Fruit fly (Drosophila melanogaster) whole organism, embryonic: ENCODE data around the gene Rpt4.

Source experiments
- Abd-B ChIP-seq: fragments of 200-800 bp; sonication (Bioruptor generic); optimal IDR thresholded peaks from 2 replicates; lab custom pipeline; 2018; ENCODE audit warnings: missing biosample characterization, mild to moderate bottlenecking, missing genetic modification characterization, moderate library complexity
- Aef1 ChIP-seq: fragments of 200-800 bp; sonication (Bioruptor generic); IDR thresholded peaks from 3 replicates; pipeline ENCODE4 v1.3.6; 2022; ENCODE audit warnings: missing biosample characterization, missing genetic modification characterization
- Atf3 ChIP-seq: fragments of 200-800 bp; sonication (Bioruptor generic); optimal IDR thresholded peaks from 3 replicates; lab custom pipeline; 2016; ENCODE audit warnings: missing biosample characterization, missing genetic modification characterization
- Awh ChIP-seq: fragments of 200-800 bp; sonication (Bioruptor generic); IDR thresholded peaks from 2 replicates; pipeline ENCODE4, ENCODE4 v1.3.6; 2022; ENCODE audit warnings: missing biosample characterization, missing genetic modification characterization
- Bgb ChIP-seq: fragments of 200-800 bp; sonication (Bioruptor generic); IDR thresholded peaks from 2 replicates; pipeline ENCODE4 v1.3.6; 2022; ENCODE audit warnings: missing biosample characterization, missing genetic modification characterization; ENCODE audit not compliant: partially characterized antibody
- CG10321 ChIP-seq: fragments of 200-800 bp; sonication (Bioruptor generic); IDR thresholded peaks from 2 replicates; pipeline ENCODE4 v1.3.6; 2022; ENCODE audit warnings: missing biosample characterization, missing genetic modification characterization
- CG10462 ChIP-seq: fragments of 200-800 bp; sonication (Bioruptor generic); optimal IDR thresholded peaks from 2 replicates; lab custom pipeline; 2016; ENCODE audit warnings: missing biosample characterization, missing genetic modification characterization
- CG10979 ChIP-seq: fragments of 200-800 bp; sonication (Bioruptor generic); optimal IDR thresholded peaks from 2 replicates; lab custom pipeline; 2018; ENCODE audit warnings: missing biosample characterization, mild to moderate bottlenecking, missing genetic modification characterization, moderate library complexity
- CG12659 ChIP-seq: fragments of 200-800 bp; sonication (Bioruptor generic); optimal IDR thresholded peaks from 3 replicates; lab custom pipeline; 2017; ENCODE audit warnings: mild to moderate bottlenecking, missing biosample characterization, missing genetic modification reagents, missing genetic modification characterization
- CG12942 ChIP-seq: fragments of 200-800 bp; sonication (Bioruptor generic); optimal IDR thresholded peaks from 3 replicates; lab custom pipeline; 2016; ENCODE audit warnings: missing biosample characterization, missing genetic modification characterization
- CG13624 ChIP-seq: fragments of 200-800 bp; sonication (Bioruptor generic); optimal IDR thresholded peaks from 2 replicates; lab custom pipeline; 2016; ENCODE audit warnings: missing biosample characterization, missing genetic modification characterization
- CG15073 ChIP-seq: fragments of 200-800 bp; sonication (Bioruptor generic); optimal IDR thresholded peaks from 2 replicates; lab custom pipeline; 2016; ENCODE audit warnings: missing biosample characterization, missing genetic modification characterization
- CG16779 ChIP-seq: fragments of 200-800 bp; sonication (Bioruptor generic); IDR thresholded peaks from 2 replicates; pipeline ENCODE4 v1.3.6; 2022; ENCODE audit warnings: missing biosample characterization, missing genetic modification characterization
- CG16813 ChIP-seq: fragments of 200-800 bp; sonication (Bioruptor generic); IDR thresholded peaks from 3 replicates; pipeline ENCODE4 v1.3.6; 2022; ENCODE audit warnings: missing biosample characterization, missing genetic modification characterization; ENCODE audit not compliant: partially characterized antibody
- CG17328 ChIP-seq: fragments of 200-800 bp; sonication (Bioruptor generic); IDR thresholded peaks from 2 replicates; pipeline ENCODE4 v1.3.6; 2022; ENCODE audit warnings: missing biosample characterization, missing genetic modification characterization
- CG17359 ChIP-seq: fragments of 200-800 bp; sonication (Bioruptor generic); optimal IDR thresholded peaks from 3 replicates; lab custom pipeline; 2018; ENCODE audit warnings: missing biosample characterization, mild to moderate bottlenecking, missing genetic modification characterization, moderate library complexity
- CG17829 ChIP-seq: fragments of 200-800 bp; optimal IDR thresholded peaks from 2 replicates; lab custom pipeline; 2019; ENCODE audit warnings: missing biosample characterization, mild to moderate bottlenecking, missing genetic modification characterization, moderate library complexity
- CG31441 ChIP-seq: fragments of 200-800 bp; sonication (Bioruptor generic); IDR thresholded peaks from 2 replicates; pipeline ENCODE4 v1.3.6; 2022; ENCODE audit warnings: missing biosample characterization, missing genetic modification characterization
- CG3281 ChIP-seq: fragments of 200-800 bp; sonication (Bioruptor generic); optimal IDR thresholded peaks from 3 replicates; lab custom pipeline; 2017; ENCODE audit warnings: missing biosample characterization, mild to moderate bottlenecking, missing genetic modification characterization
- CG34422 ChIP-seq: fragments of 200-800 bp; sonication (Bioruptor generic); IDR thresholded peaks from 3 replicates; pipeline ENCODE4 v1.3.6; 2022; ENCODE audit warnings: missing biosample characterization, missing genetic modification characterization
- CG5180 ChIP-seq: fragments of 200-800 bp; sonication (Bioruptor generic); optimal IDR thresholded peaks from 3 replicates; lab custom pipeline; 2017; ENCODE audit warnings: missing biosample characterization, missing genetic modification characterization, mild to moderate bottlenecking, moderate library complexity, missing genetic modification reagents
- CG8290 ChIP-seq, 3 experiments: fragments of 200-800 bp; sonication (Bioruptor generic); optimal IDR thresholded peaks; 2 replicates each; lab custom pipeline; 2016 to 2019; ENCODE audit warnings: missing biosample characterization in 3 of 3, missing genetic modification characterization in 3 of 3, mild to moderate bottlenecking in 2 of 3, moderate library complexity in 1 of 3
- CG8359 ChIP-seq: fragments of 200-800 bp; sonication (Bioruptor generic); optimal IDR thresholded peaks from 2 replicates; lab custom pipeline; 2017; ENCODE audit warnings: missing biosample characterization, mild to moderate bottlenecking, missing genetic modification characterization, borderline replicate concordance
- CG8388 ChIP-seq: fragments of 200-800 bp; sonication (Bioruptor generic); optimal IDR thresholded peaks from 2 replicates; lab custom pipeline; 2019; ENCODE audit warnings: missing biosample characterization, mild to moderate bottlenecking, missing genetic modification characterization, moderate library complexity
- CG8478 ChIP-seq: fragments of >200 bp; optimal IDR thresholded peaks from 2 replicates; lab custom pipeline; 2018
- CG9215 ChIP-seq: fragments of 200-800 bp; sonication (Bioruptor generic); IDR thresholded peaks from 2 replicates; pipeline ENCODE4 v1.3.6; 2022; ENCODE audit warnings: missing biosample characterization, missing genetic modification characterization
- CG9609 ChIP-seq: fragments of 200-800 bp; sonication (Bioruptor generic); optimal IDR thresholded peaks from 3 replicates; lab custom pipeline; 2016; ENCODE audit warnings: missing biosample characterization, missing genetic modification characterization
- Deaf1 ChIP-seq: fragments of 200-800 bp; optimal IDR thresholded peaks from 3 replicates; lab custom pipeline; 2019; ENCODE audit warnings: missing biosample characterization, mild to moderate bottlenecking, missing genetic modification characterization, moderate library complexity
- Dll ChIP-seq: fragments of 200-800 bp; sonication (Bioruptor generic); IDR thresholded peaks from 4 replicates; pipeline ENCODE4 v1.3.6; 2022; ENCODE audit warnings: missing biosample characterization, missing genetic modification characterization; ENCODE audit not compliant: partially characterized antibody
- Fer3 ChIP-seq: fragments of 200-800 bp; sonication (Bioruptor generic); optimal IDR thresholded peaks from 2 replicates; lab custom pipeline; 2018; ENCODE audit warnings: missing biosample characterization, mild to moderate bottlenecking, missing genetic modification characterization, moderate library complexity
- GATAe ChIP-seq: fragments of 200-800 bp; sonication (Bioruptor generic); conservative IDR thresholded peaks from 2 replicates; pipeline ENCODE4 v1.3.6; 2022; ENCODE audit warnings: missing biosample characterization, missing genetic modification characterization
- Hmr ChIP-seq: fragments of 200-800 bp; sonication (Bioruptor generic); optimal IDR thresholded peaks from 3 replicates; lab custom pipeline; 2017; ENCODE audit warnings: mild to moderate bottlenecking, missing biosample characterization, missing genetic modification reagents, missing genetic modification characterization
- Jarid2 ChIP-seq: fragments of 200-800 bp; sonication (Bioruptor generic); optimal IDR thresholded peaks from 3 replicates; lab custom pipeline; 2017; ENCODE audit warnings: mild to moderate bottlenecking, missing biosample characterization, missing genetic modification reagents, missing genetic modification characterization
- Mad ChIP-seq: fragments of 200-800 bp; sonication (Bioruptor generic); optimal IDR thresholded peaks from 2 replicates; lab custom pipeline; 2016; ENCODE audit warnings: missing biosample characterization, missing genetic modification characterization
- Rfx ChIP-seq: fragments of 200-800 bp; sonication (Bioruptor generic); IDR thresholded peaks from 2 replicates; pipeline ENCODE4 v1.3.6; 2022; ENCODE audit warnings: missing biosample characterization, missing genetic modification characterization
- Sox102F ChIP-seq: fragments of 200-800 bp; sonication (Bioruptor generic); optimal IDR thresholded peaks from 2 replicates; lab custom pipeline; 2018; ENCODE audit warnings: missing biosample characterization, mild to moderate bottlenecking, missing genetic modification characterization, moderate library complexity
- ab ChIP-seq: fragments of 200-800 bp; sonication (Bioruptor generic); optimal IDR thresholded peaks from 2 replicates; lab custom pipeline; 2016; ENCODE audit warnings: missing biosample characterization, missing genetic modification characterization
- abd-A ChIP-seq: fragments of 200-800 bp; sonication (Bioruptor generic); optimal IDR thresholded peaks from 3 replicates; lab custom pipeline; 2019; ENCODE audit warnings: missing biosample characterization, mild to moderate bottlenecking, missing genetic modification characterization, moderate library complexity
- al ChIP-seq: fragments of 200-800 bp; sonication (Bioruptor generic); IDR thresholded peaks from 2 replicates; pipeline ENCODE4 v1.3.6; 2022; ENCODE audit warnings: missing biosample characterization, missing genetic modification characterization
- ash1 ChIP-seq: fragments of 200-800 bp; sonication (Bioruptor generic); optimal IDR thresholded peaks from 2 replicates; lab custom pipeline; 2018; ENCODE audit warnings: missing biosample characterization, mild to moderate bottlenecking, missing genetic modification characterization
- dmrt99B ChIP-seq: fragments of 200-800 bp; sonication (Bioruptor generic); optimal IDR thresholded peaks from 2 replicates; lab custom pipeline; 2018; ENCODE audit warnings: missing biosample characterization, mild to moderate bottlenecking, missing genetic modification characterization, moderate library complexity
- ftz-f1 ChIP-seq: fragments of 200-800 bp; sonication (Bioruptor generic); optimal IDR thresholded peaks from 2 replicates; lab custom pipeline; 2016; ENCODE audit warnings: missing biosample characterization, missing genetic modification characterization
- gro ChIP-seq: fragments of 200-800 bp; sonication (Bioruptor generic); optimal IDR thresholded peaks from 2 replicates; lab custom pipeline; 2016; ENCODE audit warnings: missing biosample characterization, missing genetic modification characterization
- h ChIP-seq: fragments of >200 bp; optimal IDR thresholded peaks from 2 replicates; lab custom pipeline; 2017
- her ChIP-seq: fragments of 200-800 bp; sonication (Bioruptor generic); optimal IDR thresholded peaks from 2 replicates; lab custom pipeline; 2016; ENCODE audit warnings: missing biosample characterization, missing genetic modification characterization
- lmd ChIP-seq: fragments of 200-800 bp; sonication (Bioruptor generic); IDR thresholded peaks from 2 replicates; pipeline ENCODE4 v1.3.6; 2022; ENCODE audit warnings: missing biosample characterization, missing genetic modification characterization
- pzg ChIP-seq: fragments of 200-800 bp; sonication (Bioruptor generic); optimal IDR thresholded peaks from 3 replicates; lab custom pipeline; 2018; ENCODE audit warnings: missing biosample characterization, mild to moderate bottlenecking, missing genetic modification characterization, moderate library complexity
- ranshi ChIP-seq: fragments of 200-800 bp; sonication (Bioruptor generic); IDR thresholded peaks from 2 replicates; pipeline ENCODE4 v1.3.6; 2022; ENCODE audit warnings: missing biosample characterization, missing genetic modification characterization
- sob ChIP-seq: fragments of 200-800 bp; sonication (Bioruptor generic); IDR thresholded peaks from 2 replicates; pipeline ENCODE4 v1.3.6; 2022; ENCODE audit warnings: missing biosample characterization, missing genetic modification characterization
- z ChIP-seq: fragments of 200-800 bp; sonication (Bioruptor generic); IDR thresholded peaks from 3 replicates; pipeline ENCODE4 v1.3.6; 2022; ENCODE audit warnings: missing biosample characterization, missing genetic modification characterization
- zen2 ChIP-seq: fragments of 200-800 bp; sonication (Bioruptor generic); IDR thresholded peaks from 3 replicates; pipeline ENCODE4 v1.3.6; 2022; ENCODE audit warnings: missing biosample characterization, missing genetic modification characterization; ENCODE audit not compliant: partially characterized antibody

Gene Rpt4

dm6 chrX:6340593-6341068 lies 49.6 kb upstream of the Rpt4 start (continued):
- peak; percentile 58 for TF ChIP-seq lmd
- TF ChIP-seq ab (GFP tag; lab: Kevin White, UChicago): no peak
- peak; percentile 61 for TF ChIP-seq CG8388 (GFP tag; lab: Kevin White, UChicago)
- peak; percentile 30 for TF ChIP-seq CG8290 (GFP tag; optimal IDR thresholded peaks at IDR 0.05; lab: Kevin White, UChicago)
- peak; percentile 6 to 64 for TF ChIP-seq CG8290 (tag; optimal IDR thresholded peaks at IDR 0.05; lab: Kevin White, UChicago)
- TF ChIP-seq sob: peak; percentile 39
- peak; percentile 18 for TF ChIP-seq Abd-B (GFP tag; lab: Kevin White, UChicago)
- peak; percentile 32 for TF ChIP-seq Jarid2 (GFP tag; lab: Kevin White, UChicago)
- TF ChIP-seq abd-A (tag; lab: Kevin White, UChicago): no peak
- TF ChIP-seq CG13624 (GFP tag; lab: Kevin White, UChicago): peak; percentile 25
- TF ChIP-seq z (GFP tag; lab: Robert Waterston, UW): no peak
- TF ChIP-seq h (lab: Kevin White, UChicago): no peak
- TF ChIP-seq CG16779 (GFP tag; lab: Robert Waterston, UW): no peak
- TF ChIP-seq Atf3: no peak
- TF ChIP-seq CG12659 (GFP tag; lab: Kevin White, UChicago): peak; percentile 87
- TF ChIP-seq Fer3 (tag; lab: Kevin White, UChicago): peak; percentile 62
- peak; percentile 83 for TF ChIP-seq CG10979 (tag; lab: Kevin White, UChicago)
- no peak for TF ChIP-seq Awh
- TF ChIP-seq Deaf1 (tag; lab: Kevin White, UChicago): peak; percentile 56
- no peak for TF ChIP-seq pzg
- TF ChIP-seq CG9609 (GFP tag; lab: Kevin White, UChicago): no peak
- TF ChIP-seq dmrt99B: peak; percentile 88
- no peak for TF ChIP-seq ash1 (GFP tag; lab: Kevin White, UChicago)
- no peak for TF ChIP-seq Bgb
- TF ChIP-seq Mad: no peak
- TF ChIP-seq CG3281 (GFP tag; lab: Kevin White, UChicago): peak; percentile 90
- peak; percentile 72 for TF ChIP-seq CG5180 (GFP tag; lab: Kevin White, UChicago)
- peak; percentile 67 for TF ChIP-seq Rfx (GFP tag; lab: Robert Waterston, UW)
- peak; percentile 9 for TF ChIP-seq her (GFP tag; lab: Kevin White, UChicago)
- no peak for TF ChIP-seq GATAe (GFP tag; lab: Robert Waterston, UW)
- peak; percentile 40; the same call in 1 of the 3 replicates for TF ChIP-seq Aef1 (GFP tag; lab: Robert Waterston, UW)
- peak; percentile 64 for TF ChIP-seq CG17829 (tag; lab: Kevin White, UChicago)
- TF ChIP-seq gro (GFP tag; lab: Kevin White, UChicago): no peak
- peak; percentile 47 for TF ChIP-seq CG8359 (GFP tag; lab: Kevin White, UChicago)
- TF ChIP-seq CG9215: peak; percentile 61
- TF ChIP-seq CG15073 (GFP tag; lab: Kevin White, UChicago): no peak
- no peak for TF ChIP-seq CG10321 (GFP tag; lab: Robert Waterston, UW)
- TF ChIP-seq zen2 (GFP tag; lab: Robert Waterston, UW): no peak
- no peak for TF ChIP-seq CG8478 (lab: Kevin White, UChicago)
- TF ChIP-seq CG10462 (GFP tag; lab: Kevin White, UChicago): no peak
- TF ChIP-seq ftz-f1 (GFP tag; lab: Kevin White, UChicago): no peak
- peak; percentile 80 for TF ChIP-seq CG31441 (GFP tag; lab: Robert Waterston, UW)
- TF ChIP-seq Sox102F: peak; percentile 71
- TF ChIP-seq Dll (GFP tag; lab: Robert Waterston, UW): no peak
- TF ChIP-seq Hmr (GFP tag; lab: Kevin White, UChicago): peak; percentile 87
- TF ChIP-seq CG12942: peak; percentile 11
- TF ChIP-seq CG17359 (tag; lab: Kevin White, UChicago): peak; percentile 68
- no peak for TF ChIP-seq CG16813 (GFP tag; lab: Robert Waterston, UW)
- no peak for TF ChIP-seq CG34422 (GFP tag; lab: Robert Waterston, UW)
- TF ChIP-seq CG17328 (GFP tag; lab: Robert Waterston, UW): no peak
- no peak for TF ChIP-seq ranshi
- peak; percentile 57 for TF ChIP-seq al (GFP tag; lab: Robert Waterston, UW)
